Fruit fly (Drosophila melanogaster) whole organism, adult: Measurements from ENCODE around the gene CG14391.

Experiments
- CG11617 ChIP-seq: fragments of 200-800 bp; sonication (Bioruptor generic); optimal IDR thresholded peaks from 2 replicates; lab custom pipeline; 2017; ENCODE audit warnings: mild to moderate bottlenecking, missing biosample characterization, missing genetic modification reagents, missing genetic modification characterization
- CG12768 ChIP-seq: fragments of 200-800 bp; sonication (Bioruptor generic); optimal IDR thresholded peaks from 2 replicates; lab custom pipeline; 2017; ENCODE audit warnings: missing biosample characterization, missing genetic modification characterization, mild to moderate bottlenecking, moderate library complexity, missing genetic modification reagents
- CG14711 ChIP-seq: fragments of 200-800 bp; sonication (Bioruptor generic); optimal IDR thresholded peaks from 2 replicates; lab custom pipeline; 2018; ENCODE audit warnings: missing biosample characterization, mild to moderate bottlenecking, missing genetic modification characterization, moderate library complexity
- CG1620 ChIP-seq: fragments of 200-800 bp; sonication (Bioruptor generic); optimal IDR thresholded peaks from 2 replicates; lab custom pipeline; 2016; ENCODE audit warnings: missing biosample characterization, missing genetic modification characterization
- CG33017 ChIP-seq: fragments of 200-800 bp; sonication (Bioruptor generic); optimal IDR thresholded peaks from 2 replicates; lab custom pipeline; 2018; ENCODE audit warnings: missing biosample characterization, mild to moderate bottlenecking, missing genetic modification characterization, moderate library complexity
- CG5204 ChIP-seq: fragments of 200-800 bp; sonication (Bioruptor generic); optimal IDR thresholded peaks from 2 replicates; lab custom pipeline; 2016; ENCODE audit warnings: missing biosample characterization, missing genetic modification characterization
- CG7045 ChIP-seq: fragments of 200-800 bp; sonication (Bioruptor generic); optimal IDR thresholded peaks from 2 replicates; lab custom pipeline; 2017; ENCODE audit warnings: missing biosample characterization, mild to moderate bottlenecking, missing genetic modification characterization
- CG7101 ChIP-seq: fragments of 200-800 bp; sonication (Bioruptor generic); optimal IDR thresholded peaks from 2 replicates; lab custom pipeline; 2018; ENCODE audit warnings: missing biosample characterization, mild to moderate bottlenecking, missing genetic modification characterization, moderate library complexity
- Clk ChIP-seq: fragments of 200-800 bp; sonication (Bioruptor generic); optimal IDR thresholded peaks from 2 replicates; lab custom pipeline; 2017; ENCODE audit warnings: missing biosample characterization, missing genetic modification characterization
- Crg-1 ChIP-seq: fragments of 200-800 bp; sonication (Bioruptor generic); optimal IDR thresholded peaks from 2 replicates; lab custom pipeline; 2016; ENCODE audit warnings: missing biosample characterization, missing genetic modification characterization
- Hr96 ChIP-seq: fragments of 200-800 bp; sonication (Bioruptor generic); optimal IDR thresholded peaks from 2 replicates; lab custom pipeline; 2016; ENCODE audit warnings: missing biosample characterization, missing genetic modification characterization
- Mnt ChIP-seq: fragments of 200-800 bp; sonication (Bioruptor generic); optimal IDR thresholded peaks from 2 replicates; lab custom pipeline; 2016; ENCODE audit warnings: missing biosample characterization, mild to moderate bottlenecking, missing genetic modification characterization
- bab1 ChIP-seq: fragments of 200-800 bp; sonication (Bioruptor generic); optimal IDR thresholded peaks from 3 replicates; lab custom pipeline; 2019; ENCODE audit warnings: missing biosample characterization, mild to moderate bottlenecking, missing genetic modification characterization, moderate library complexity
- cic ChIP-seq: fragments of 200-800 bp; sonication (Bioruptor generic); optimal IDR thresholded peaks from 2 replicates; lab custom pipeline; 2017; ENCODE audit warnings: missing biosample characterization, mild to moderate bottlenecking, missing genetic modification characterization, moderate library complexity
- cnc ChIP-seq, 2 experiments: fragments of >200 bp; optimal IDR thresholded peaks; 2 replicates each; lab custom pipeline; 2017
- kay ChIP-seq: fragments of 200-800 bp; sonication (Bioruptor generic); peaks from one replicate; lab custom pipeline; 2016; ENCODE audit warnings: missing biosample characterization, missing genetic modification characterization, borderline replicate concordance
- ovo ChIP-seq: fragments of 200-800 bp; sonication (Bioruptor generic); optimal IDR thresholded peaks from 2 replicates; lab custom pipeline; 2016; ENCODE audit warnings: missing biosample characterization, missing genetic modification characterization
- pad ChIP-seq: fragments of 200-800 bp; sonication (Bioruptor generic); optimal IDR thresholded peaks from 3 replicates; lab custom pipeline; 2017; ENCODE audit warnings: missing biosample characterization, missing genetic modification characterization, mild to moderate bottlenecking, moderate library complexity, missing genetic modification reagents
- tj ChIP-seq: fragments of 200-800 bp; sonication (Bioruptor generic); optimal IDR thresholded peaks from 3 replicates; lab custom pipeline; 2017; ENCODE audit warnings: missing biosample characterization, mild to moderate bottlenecking, missing genetic modification characterization, moderate library complexity
- toe ChIP-seq: fragments of 200-800 bp; sonication (Bioruptor generic); optimal IDR thresholded peaks from 2 replicates; lab custom pipeline; 2016; ENCODE audit warnings: missing biosample characterization, missing genetic modification characterization

Gene CG14391

DNA sequence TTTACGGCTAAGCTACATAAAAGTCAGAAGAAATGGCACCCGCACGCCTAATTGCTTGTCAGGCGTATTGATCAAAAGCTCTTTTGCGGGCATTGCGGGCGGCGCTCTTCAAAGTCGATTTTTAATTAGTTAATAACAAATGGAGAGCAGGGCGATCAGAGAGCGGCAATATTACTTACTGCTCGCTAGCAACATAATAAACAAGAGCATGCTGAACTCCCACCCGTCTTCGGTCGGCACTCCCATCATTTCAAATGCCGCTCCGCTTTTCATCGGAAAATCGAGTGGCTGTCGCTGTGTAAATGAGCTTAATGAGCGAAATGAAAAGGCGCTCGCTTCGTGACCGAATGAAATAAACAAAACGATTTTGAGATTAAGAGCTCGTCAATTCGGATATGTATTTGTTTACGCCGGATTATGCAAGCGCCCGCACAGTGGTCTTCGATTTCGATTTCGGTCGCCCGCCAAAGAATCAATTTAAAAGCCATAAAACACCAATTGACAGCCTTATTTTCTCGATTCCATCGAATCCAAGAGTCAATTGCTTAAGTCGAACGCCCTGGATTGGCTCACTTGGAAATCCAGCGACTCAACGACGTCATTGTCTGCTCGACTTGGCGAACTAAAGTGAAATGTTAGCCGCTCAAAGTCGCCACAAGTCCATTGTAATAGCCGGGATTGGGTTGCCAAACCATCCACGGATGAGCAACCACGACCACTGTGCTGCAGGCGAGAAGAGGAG lies 41.0 kb downstream of the CG14391 start:
- peak; percentile 40 for TF ChIP-seq toe (GFP tag; lab: Kevin White, UChicago)
- no peak for TF ChIP-seq bab1
- no peak for TF ChIP-seq cic
- peak; percentile 27 for TF ChIP-seq CG14711 (tag; lab: Kevin White, UChicago)
- no peak for TF ChIP-seq CG11617 (GFP tag; lab: Kevin White, UChicago)
- TF ChIP-seq cnc (optimal IDR thresholded peaks at IDR 0.05; lab: Kevin White, UChicago): no peak
- no peak for TF ChIP-seq Mnt (GFP tag; lab: Kevin White, UChicago)
- peak; percentile 46 for TF ChIP-seq CG12768 (GFP tag; lab: Kevin White, UChicago)
- no peak for TF ChIP-seq Clk
- TF ChIP-seq tj (GFP tag; lab: Kevin White, UChicago): peak; percentile 6
- peak; percentile 30 for TF ChIP-seq pad (GFP tag; lab: Kevin White, UChicago)
- TF ChIP-seq CG1620 (GFP tag; lab: Kevin White, UChicago): no peak
- no peak for TF ChIP-seq ovo
- TF ChIP-seq CG5204 (GFP tag; lab: Kevin White, UChicago): peak; percentile 55
- peak; percentile 66 for TF ChIP-seq Hr96
- peak; percentile 41 for TF ChIP-seq CG7045 (GFP tag; lab: Kevin White, UChicago)
- TF ChIP-seq kay: no peak
- peak; percentile 33 for TF ChIP-seq CG7101 (tag; lab: Kevin White, UChicago)
- TF ChIP-seq Crg-1 (GFP tag; lab: Kevin White, UChicago): no peak
- peak; percentile 47 for TF ChIP-seq CG33017 (tag; lab: Kevin White, UChicago)

DNA sequence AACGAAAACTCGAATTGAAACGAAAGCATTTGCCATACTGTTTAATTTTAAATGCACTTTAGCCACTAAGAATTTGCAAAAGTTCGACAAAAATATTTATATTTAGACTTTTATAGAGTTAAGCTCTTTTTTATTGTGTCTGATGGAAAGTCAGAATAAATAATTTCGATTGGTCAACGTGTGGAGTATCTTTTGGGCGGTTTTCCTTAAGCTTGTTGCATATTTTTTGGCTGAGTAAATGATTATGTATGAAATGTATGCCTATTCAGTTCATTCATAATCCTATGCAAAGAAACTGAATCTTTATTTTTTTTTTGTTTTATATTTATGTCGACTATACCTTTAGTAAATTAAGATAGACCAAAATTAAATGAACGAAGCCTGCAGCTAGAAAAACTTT lies 41.9 kb downstream of the CG14391 start:
- TF ChIP-seq CG11617 (GFP tag; lab: Kevin White, UChicago) (no peak), kay (no peak), CG5204 (GFP tag; lab: Kevin White, UChicago) (no peak), Clk (no peak), Crg-1 (GFP tag; lab: Kevin White, UChicago) (no peak), Mnt (GFP tag; lab: Kevin White, UChicago) (no peak), CG7101 (tag; lab: Kevin White, UChicago) (no peak), toe (GFP tag; lab: Kevin White, UChicago) (no peak)

DNA sequence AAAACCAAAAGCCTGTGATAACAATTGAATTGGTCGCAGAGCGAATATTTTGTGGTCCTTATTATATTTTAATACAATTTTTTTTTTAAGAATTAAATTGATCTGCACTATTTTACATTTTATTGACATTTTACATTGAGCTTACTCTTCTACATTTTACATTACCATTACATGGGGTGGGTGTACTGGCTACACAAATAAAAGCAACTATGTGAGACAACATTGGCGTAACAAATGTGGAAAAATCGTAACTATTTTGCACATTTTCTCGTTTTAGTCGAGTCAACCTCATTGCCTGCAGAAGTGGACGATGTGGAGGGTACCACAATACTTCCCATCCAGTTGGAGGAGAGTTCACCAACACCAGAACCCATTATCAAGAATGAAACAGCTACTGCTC lies 44.1 kb downstream of the CG14391 start:
- TF ChIP-seq CG7045 (GFP tag; lab: Kevin White, UChicago) (no peak), cnc (optimal IDR thresholded peaks at IDR 0.05; lab: Kevin White, UChicago) (no peak), CG12768 (GFP tag; lab: Kevin White, UChicago) (no peak), ovo (no peak), Mnt (GFP tag; lab: Kevin White, UChicago) (no peak), toe (GFP tag; lab: Kevin White, UChicago) (no peak)

DNA sequence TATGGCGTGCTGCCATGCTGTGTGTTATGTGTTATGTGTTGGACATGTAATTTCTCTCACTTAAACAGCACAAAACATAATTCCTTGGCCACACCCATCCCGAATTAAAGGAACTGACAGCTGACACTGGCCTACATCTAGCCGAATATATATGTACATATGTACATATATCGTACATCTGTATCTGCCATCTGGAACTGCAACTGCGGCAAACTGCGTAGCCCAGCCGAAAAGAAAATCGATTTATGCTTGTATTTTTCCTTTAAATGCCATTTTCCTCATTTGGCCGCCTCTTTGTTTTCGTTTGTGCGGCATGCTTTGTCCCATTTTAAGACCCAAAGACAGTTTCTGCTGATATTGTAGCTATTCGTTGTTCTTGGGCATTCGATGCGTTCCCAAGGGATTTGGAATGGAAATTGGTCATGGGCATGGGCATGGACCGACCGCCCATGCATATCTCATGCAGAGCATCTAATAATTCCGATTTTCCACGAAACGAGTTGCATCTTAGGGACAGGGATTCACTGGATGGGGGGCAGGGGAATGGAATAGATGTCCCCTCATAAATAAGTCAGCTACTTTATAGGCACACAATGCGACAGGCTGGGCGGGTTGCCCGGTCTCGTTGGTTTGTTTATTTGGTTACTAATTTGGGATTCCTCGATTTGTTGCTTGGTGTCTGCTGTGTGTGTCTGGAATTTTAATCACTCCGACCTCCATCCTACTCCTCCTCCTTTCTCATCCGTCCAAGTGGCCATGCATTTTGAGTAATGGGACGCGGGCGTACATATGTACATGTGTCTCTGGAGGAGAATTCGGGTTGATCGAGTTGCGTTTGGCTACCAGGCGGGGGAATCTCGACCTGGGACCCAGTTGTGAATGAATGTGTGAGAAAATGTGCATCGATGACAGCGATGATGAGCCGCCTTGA lies 45.3 kb downstream of the CG14391 start:
- TF ChIP-seq CG14711 (tag; lab: Kevin White, UChicago) (no peak), ovo (no peak), bab1 (no peak), CG7101 (tag; lab: Kevin White, UChicago) (no peak), kay (no peak), pad (GFP tag; lab: Kevin White, UChicago) (no peak), CG33017 (tag; lab: Kevin White, UChicago) (no peak), tj (GFP tag; lab: Kevin White, UChicago) (no peak), Hr96 (no peak), CG5204 (GFP tag; lab: Kevin White, UChicago) (no peak), cnc (optimal IDR thresholded peaks at IDR 0.05; lab: Kevin White, UChicago) (no peak)

DNA sequence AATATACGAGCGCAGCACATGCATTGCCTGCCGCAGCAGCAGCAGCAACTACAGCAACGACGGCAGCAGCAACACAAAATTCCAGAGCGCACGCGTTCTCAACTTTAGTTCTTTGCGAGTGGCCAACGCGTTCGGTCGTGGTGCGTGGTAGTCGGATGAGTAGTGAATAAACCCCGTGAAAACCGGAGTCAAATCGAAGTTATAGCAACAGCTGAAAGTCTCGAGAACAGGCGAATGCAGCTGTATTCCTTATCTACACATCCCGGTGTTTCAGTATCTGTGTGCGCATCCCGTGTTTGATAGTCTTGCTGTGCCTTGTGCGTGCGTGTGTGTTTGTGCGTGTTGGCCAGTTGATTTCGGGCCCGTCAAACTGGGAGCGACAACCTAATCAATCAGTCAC lies 46.7 kb downstream of the CG14391 start, which contains the start of gene Dtg:
TSS of gene Dtg (plus strand) at position 105 of the 400 bp plus-strand sequence.
- TF ChIP-seq CG14711 (tag; lab: Kevin White, UChicago) (no peak), Mnt (GFP tag; lab: Kevin White, UChicago) (no peak), CG5204 (GFP tag; lab: Kevin White, UChicago) (no peak), Clk (no peak), cic (no peak), CG12768 (GFP tag; lab: Kevin White, UChicago) (no peak), bab1 (no peak), kay (no peak), cnc (optimal IDR thresholded peaks at IDR 0.05; lab: Kevin White, UChicago) (no peak), pad (GFP tag; lab: Kevin White, UChicago) (no peak), CG7045 (GFP tag; lab: Kevin White, UChicago) (no peak), CG11617 (GFP tag; lab: Kevin White, UChicago) (no peak)

DNA sequence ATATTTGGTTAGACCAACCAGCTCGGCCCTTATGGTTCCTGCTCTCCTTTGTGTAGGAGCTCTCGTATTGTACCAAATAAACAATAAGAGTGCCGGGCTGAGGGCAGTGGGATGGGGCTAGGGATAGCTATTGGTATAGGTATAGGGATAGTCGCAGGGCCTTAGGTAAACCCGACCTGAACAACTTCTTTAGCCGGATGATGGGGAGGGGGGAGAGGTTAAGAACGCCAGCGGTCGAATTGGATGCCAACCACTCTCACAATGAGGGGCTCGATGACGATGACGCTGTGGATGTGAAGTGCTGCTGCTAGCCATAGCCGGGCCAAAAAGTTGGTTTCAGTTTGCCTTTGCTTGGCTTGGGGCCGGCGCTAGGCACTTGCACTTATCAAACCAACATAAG lies 47.3 kb downstream of the CG14391 start:
- TF ChIP-seq Mnt (GFP tag; lab: Kevin White, UChicago) (no peak), CG5204 (GFP tag; lab: Kevin White, UChicago) (no peak), CG14711 (tag; lab: Kevin White, UChicago) (no peak)
